Worm (Caenorhabditis elegans) whole organism, L1 larva: ENCODE data around the gene lgc-57.

Experiments
- aha-1 ChIP-seq: fragments of 150-350 bp; optimal IDR thresholded peaks from 2 replicates; lab custom pipeline; 2014; ENCODE audit warnings: missing biosample characterization, missing genetic modification characterization
- aly-2 ChIP-seq: fragments of 150-350 bp; optimal IDR thresholded peaks from 2 replicates; lab custom pipeline; 2014; ENCODE audit warnings: missing biosample characterization, missing genetic modification characterization
- ama-1 ChIP-seq: fragments of 150-350 bp; optimal IDR thresholded peaks from 2 replicates; lab custom pipeline; 2014
- blmp-1 ChIP-seq: fragments of 150-350 bp; optimal IDR thresholded peaks from 2 replicates; lab custom pipeline; 2014; ENCODE audit warnings: missing biosample characterization, missing genetic modification characterization
- ces-1 ChIP-seq: fragments of 150-350 bp; optimal IDR thresholded peaks from 2 replicates; lab custom pipeline; 2014; ENCODE audit warnings: missing biosample characterization, missing genetic modification reagents, missing genetic modification characterization
- dsc-1 ChIP-seq: sonication (generic microtip); optimal IDR thresholded peaks from 2 replicates; lab custom pipeline; 2016; ENCODE audit warnings: mild to moderate bottlenecking, missing genetic modification characterization, missing compliant biosample characterization
- efl-1 ChIP-seq, 4 experiments: fragments of 150-350 bp; optimal IDR thresholded peaks in 3 of 4; peaks in 1 of 4; 1 replicate in 1 of 4; 2 replicates in 3 of 4; lab custom pipeline; 2014; ENCODE audit warnings: missing biosample characterization in 2 of 4, missing genetic modification characterization in 2 of 4, missing genetic modification reagents in 2 of 4
- efl-3 ChIP-seq: fragments of 200-800 bp; sonication (Bioruptor generic); optimal IDR thresholded peaks from 2 replicates; lab custom pipeline; 2018; ENCODE audit warnings: mild to moderate bottlenecking, missing genetic modification characterization, missing compliant biosample characterization
- egl-27 ChIP-seq, 2 experiments: fragments of 150-350 bp in 1 of 2; sonication (generic microtip); optimal IDR thresholded peaks; 3 replicates each; lab custom pipeline; 2017 to 2018; ENCODE audit warnings: missing biosample characterization in 2 of 2, missing genetic modification characterization in 2 of 2, missing genetic modification reagents in 2 of 2
- elt-2 ChIP-seq: sonication (generic microtip); optimal IDR thresholded peaks from 2 replicates; lab custom pipeline; 2016; ENCODE audit warnings: missing genetic modification characterization, mild to moderate bottlenecking, inconsistent platforms, missing compliant biosample characterization, missing genetic modification reagents
- elt-3 ChIP-seq, 6 experiments: fragments of 150-350 bp in 1 of 6; sonication (generic microtip); optimal IDR thresholded peaks; 2 replicates each; lab custom pipeline; 2017 to 2018; ENCODE audit warnings: missing biosample characterization in 6 of 6, missing genetic modification characterization in 6 of 6, inconsistent platforms in 1 of 6
- fkh-8 ChIP-seq: sonication (generic microtip); optimal IDR thresholded peaks from 2 replicates; lab custom pipeline; 2016; ENCODE audit warnings: mild to moderate bottlenecking, missing genetic modification characterization, missing compliant biosample characterization
- grh-1 ChIP-seq: fragments of 200-800 bp; sonication (Bioruptor generic); IDR thresholded peaks from 2 replicates; pipeline ENCODE4 v1.3.6; 2022; ENCODE audit warnings: missing genetic modification reagents, missing genetic modification characterization, missing compliant biosample characterization
- irx-1 ChIP-seq: sonication (generic microtip); optimal IDR thresholded peaks from 2 replicates; lab custom pipeline; 2016; ENCODE audit warnings: missing genetic modification characterization, missing compliant biosample characterization
- lin-15B ChIP-seq: fragments of 150-350 bp; sonication (generic microtip); optimal IDR thresholded peaks from 3 replicates; lab custom pipeline; 2014; ENCODE audit warnings: missing biosample characterization, missing genetic modification characterization
- lin-35 ChIP-seq, 2 experiments: fragments of 150-350 bp; optimal IDR thresholded peaks; 2 replicates each; lab custom pipeline; 2014; ENCODE audit warnings: missing biosample characterization in 2 of 2, missing genetic modification characterization in 2 of 2, missing genetic modification reagents in 2 of 2
- lsy-2 ChIP-seq, 2 experiments: fragments of 150-350 bp; optimal IDR thresholded peaks; 2 replicates each; lab custom pipeline; 2014; ENCODE audit warnings: missing biosample characterization in 2 of 2, missing genetic modification characterization in 2 of 2
- mab-9 ChIP-seq: fragments of 200-800 bp; sonication (Bioruptor generic); IDR thresholded peaks from 2 replicates; pipeline ENCODE4 v1.3.6; 2022; ENCODE audit warnings: missing genetic modification reagents, missing genetic modification characterization, missing compliant biosample characterization
- mdl-1 ChIP-seq, 2 experiments: fragments of 150-350 bp; optimal IDR thresholded peaks; 2 replicates each; lab custom pipeline; 2014 to 2017; ENCODE audit warnings: missing biosample characterization in 2 of 2, missing genetic modification characterization in 2 of 2, inconsistent platforms in 1 of 2
- mep-1 ChIP-seq: fragments of 150-350 bp; optimal IDR thresholded peaks from 2 replicates; lab custom pipeline; 2014; ENCODE audit warnings: missing biosample characterization, missing genetic modification characterization
- nhr-20 ChIP-seq: sonication (generic microtip); optimal IDR thresholded peaks from 2 replicates; lab custom pipeline; 2016; ENCODE audit warnings: mild to moderate bottlenecking, missing genetic modification characterization, missing compliant biosample characterization
- nhr-237 ChIP-seq: fragments of 150-350 bp; optimal IDR thresholded peaks from 2 replicates; lab custom pipeline; 2014; ENCODE audit warnings: missing biosample characterization, missing genetic modification characterization
- nhr-28 ChIP-seq: fragments of 150-350 bp; optimal IDR thresholded peaks from 2 replicates; lab custom pipeline; 2014; ENCODE audit warnings: missing biosample characterization, missing genetic modification characterization
- nhr-71 ChIP-seq: sonication (generic microtip); optimal IDR thresholded peaks from 2 replicates; lab custom pipeline; 2016; ENCODE audit warnings: mild to moderate bottlenecking, missing genetic modification characterization, moderate library complexity, missing compliant biosample characterization
- nhr-77 ChIP-seq: fragments of 150-350 bp; optimal IDR thresholded peaks from 2 replicates; lab custom pipeline; 2014; ENCODE audit warnings: missing biosample characterization, missing genetic modification characterization
- nhr-90 ChIP-seq: sonication (generic microtip); optimal IDR thresholded peaks from 2 replicates; lab custom pipeline; 2016; ENCODE audit warnings: mild to moderate bottlenecking, missing genetic modification characterization, missing compliant biosample characterization; ENCODE audit not compliant: poor library complexity
- pag-3 ChIP-seq: sonication (generic microtip); optimal IDR thresholded peaks from 2 replicates; lab custom pipeline; 2017; ENCODE audit warnings: missing genetic modification characterization, mild to moderate bottlenecking, missing compliant biosample characterization, antibody characterized with exemption, borderline replicate concordance; ENCODE audit not compliant: insufficient read depth
- snpc-4 ChIP-seq: fragments of 150-350 bp; optimal IDR thresholded peaks from 2 replicates; lab custom pipeline; 2014; ENCODE audit warnings: missing biosample characterization, missing genetic modification characterization
- snu-23 ChIP-seq: sonication (generic microtip); optimal IDR thresholded peaks from 2 replicates; lab custom pipeline; 2016; ENCODE audit warnings: missing genetic modification characterization, missing compliant biosample characterization
- sox-4 ChIP-seq: sonication (generic microtip); optimal IDR thresholded peaks from 2 replicates; lab custom pipeline; 2016; ENCODE audit warnings: missing genetic modification characterization, missing compliant biosample characterization
- sptf-1 ChIP-seq: fragments of 150-350 bp; optimal IDR thresholded peaks from 2 replicates; lab custom pipeline; 2014; ENCODE audit warnings: missing biosample characterization, missing genetic modification characterization
- sup-37 ChIP-seq: fragments of 200-800 bp; sonication (Bioruptor generic); optimal IDR thresholded peaks from 2 replicates; lab custom pipeline; 2018; ENCODE audit warnings: mild to moderate bottlenecking, missing genetic modification characterization, missing compliant biosample characterization
- tbx-2 ChIP-seq: sonication (generic microtip); optimal IDR thresholded peaks from 2 replicates; lab custom pipeline; 2016; ENCODE audit warnings: missing genetic modification characterization, missing compliant biosample characterization
- tlp-1 ChIP-seq: fragments of 150-350 bp; optimal IDR thresholded peaks from 2 replicates; lab custom pipeline; 2014; ENCODE audit warnings: missing biosample characterization, missing genetic modification characterization
- unc-30 ChIP-seq: sonication (generic microtip); optimal IDR thresholded peaks from 2 replicates; lab custom pipeline; 2017; ENCODE audit warnings: missing biosample characterization, missing genetic modification characterization
- unc-86 ChIP-seq: sonication (generic microtip); optimal IDR thresholded peaks from 2 replicates; lab custom pipeline; 2016; ENCODE audit warnings: missing genetic modification characterization, missing compliant biosample characterization
- unc-98 ChIP-seq: fragments of 200-800 bp; sonication (Bioruptor generic); IDR thresholded peaks from 2 replicates; pipeline ENCODE4 v1.3.6; 2022; ENCODE audit warnings: missing genetic modification characterization, missing compliant biosample characterization
- ztf-11 ChIP-seq, 2 experiments: sonication (generic microtip); optimal IDR thresholded peaks; 2 replicates each; lab custom pipeline; 2016 to 2017; ENCODE audit warnings: missing genetic modification characterization in 2 of 2, missing biosample characterization in 1 of 2, missing compliant biosample characterization in 1 of 2
- ztf-4 ChIP-seq: fragments of 150-350 bp; optimal IDR thresholded peaks from 2 replicates; lab custom pipeline; 2014; ENCODE audit warnings: missing biosample characterization, missing genetic modification characterization

Gene lgc-57

ce11 chrII:10694713-10695112 lies at the start of gene lgc-57:
lgc-57 (plus strand) TSS chrII:10695013.
- no peak for TF ChIP-seq grh-1 (GFP tag; lab: Robert Waterston, UW)
- TF ChIP-seq mdl-1 (tag; optimal IDR thresholded peaks at IDR 0.05; lab: Kevin White, UChicago) = no peak
- TF ChIP-seq elt-3 (tag; optimal IDR thresholded peaks at IDR 0.05; lab: Kevin White, UChicago) = no peak
- no peak for TF ChIP-seq tlp-1 (tag; lab: Kevin White, UChicago)
- TF ChIP-seq nhr-77 (tag; lab: Kevin White, UChicago) = no peak
- TF ChIP-seq snpc-4 (tag; lab: Kevin White, UChicago) = no peak
- TF ChIP-seq dsc-1 = no peak
- TF ChIP-seq nhr-237 (tag; lab: Kevin White, UChicago) = no peak
- TF ChIP-seq efl-3 (GFP tag; lab: Kevin White, UChicago) = no peak
- no peak for TF ChIP-seq unc-30 (tag; lab: Kevin White, UChicago)
- TF ChIP-seq sup-37 = no peak
- TF ChIP-seq blmp-1 (tag; lab: Kevin White, UChicago) = no peak
- no peak for TF ChIP-seq lsy-2 (tag; optimal IDR thresholded peaks at IDR 0.05; lab: Kevin White, UChicago)
- no peak for TF ChIP-seq aha-1 (tag; lab: Kevin White, UChicago)
- no peak for TF ChIP-seq mep-1 (tag; lab: Kevin White, UChicago)
- TF ChIP-seq egl-27 (tag; optimal IDR thresholded peaks at IDR 0.05; lab: Kevin White, UChicago) = no peak
- no peak for TF ChIP-seq ces-1 (GFP tag; lab: Kevin White, UChicago)
- TF ChIP-seq unc-98 (GFP tag; lab: Robert Waterston, UW) = no peak

ce11 chrII:10646901-10647566 lies 47.8 kb upstream of the lgc-57 start, which contains the start of gene M28.10:
M28.10 (plus strand) TSS chrII:10647516.
- TF ChIP-seq snu-23 (no peak), ztf-11 (tag; optimal IDR thresholded peaks at IDR 0.05; lab: Kevin White, UChicago) (no peak), ces-1 (GFP tag; lab: Kevin White, UChicago) (no peak), efl-1 (optimal IDR thresholded peaks at IDR 0.05; lab: Kevin White, UChicago) (no peak), efl-1 (GFP tag; optimal IDR thresholded peaks at IDR 0.05 in 1 of 2; lab: Kevin White, UChicago) (peak in 1 of 2 experiments; percentile 80), elt-3 (tag; optimal IDR thresholded peaks at IDR 0.05; lab: Kevin White, UChicago) (no peak), irx-1 (no peak), sox-4 (tag; lab: Kevin White, UChicago) (no peak), blmp-1 (tag; lab: Kevin White, UChicago) (no peak), egl-27 (tag; optimal IDR thresholded peaks at IDR 0.05; lab: Kevin White, UChicago) (no peak)

ce11 chrII:10652112-10652511 lies 42.7 kb upstream of the lgc-57 start, which contains the start of gene nphp-1:
nphp-1 (minus strand) TSS chrII:10652256.
- TF ChIP-seq fkh-8 (tag; lab: Kevin White, UChicago) (peak; percentile 41), nhr-71 (tag; lab: Kevin White, UChicago) (no peak)

- TF ChIP-seq pag-3 (tag; lab: Kevin White, UChicago) (no peak), ztf-4 (tag; lab: Kevin White, UChicago) (no peak), lin-15B (tag; lab: Kevin White, UChicago) (no peak), sptf-1 (tag; lab: Kevin White, UChicago) (no peak), nhr-20 (tag; lab: Kevin White, UChicago) (no peak), mab-9 (GFP tag; lab: Robert Waterston, UW) (no peak), lin-35 (GFP tag; optimal IDR thresholded peaks at IDR 0.05; lab: Kevin White, UChicago) (peak in 1 of 2 experiments; percentile 12), nhr-90 (no peak), ama-1 (lab: Kevin White, UChicago) (no peak), efl-1 (optimal IDR thresholded peaks at IDR 0.05; lab: Kevin White, UChicago) (no peak), efl-1 (GFP tag; optimal IDR thresholded peaks at IDR 0.05 in 1 of 2; lab: Kevin White, UChicago) (no peak), elt-2 (tag; lab: Kevin White, UChicago) (peak; percentile 42), nhr-28 (tag; lab: Kevin White, UChicago) (no peak), tbx-2 (tag; lab: Kevin White, UChicago) (no peak), aly-2 (no peak), snpc-4 (tag; lab: Kevin White, UChicago) (no peak), unc-86 (tag; lab: Kevin White, UChicago) (no peak)
- TF ChIP-seq, all 84 proteins: peak for 2
These were observed 41.3 kb upstream of the lgc-57 start for ce11 chrII:10653559-10653958.
